Worm (Caenorhabditis elegans) whole organism, late embryonic: ENCODE measurements around the gene ain-1.
A peak's percentile ranks its signal among the peaks of the same experiment; 100 is the strongest.

Experiments used
- C08G9.2 ChIP-seq: sonication (generic microtip); optimal IDR thresholded peaks from 2 replicates; lab custom pipeline; 2016; ENCODE audit warnings: mild to moderate bottlenecking, missing genetic modification characterization, moderate library complexity, missing compliant biosample characterization
- C38D4.7 ChIP-seq: fragments of 200-800 bp; sonication (Bioruptor generic); optimal IDR thresholded peaks from 2 replicates; lab custom pipeline; 2018; ENCODE audit warnings: mild to moderate bottlenecking, missing genetic modification characterization, moderate library complexity, missing compliant biosample characterization
- F13H6.1 ChIP-seq: sonication (generic microtip); optimal IDR thresholded peaks from 2 replicates; lab custom pipeline; 2016; ENCODE audit warnings: missing genetic modification characterization, missing compliant biosample characterization
- K02D7.2 ChIP-seq: sonication (generic microtip); optimal IDR thresholded peaks from 2 replicates; lab custom pipeline; 2017; ENCODE audit warnings: mild to moderate bottlenecking, missing genetic modification characterization, missing compliant biosample characterization
- K09A11.1 ChIP-seq: sonication (generic microtip); optimal IDR thresholded peaks from 2 replicates; lab custom pipeline; 2017; ENCODE audit warnings: antibody characterized with exemption, mild to moderate bottlenecking, missing genetic modification characterization, missing compliant biosample characterization; ENCODE audit not compliant: insufficient read depth
- T23F11.4 ChIP-seq: fragments of 200-800 bp; sonication (Bioruptor generic); optimal IDR thresholded peaks from 2 replicates; lab custom pipeline; 2018; ENCODE audit warnings: mild to moderate bottlenecking, missing genetic modification characterization, missing compliant biosample characterization
- ahr-1 ChIP-seq: sonication (generic microtip); optimal IDR thresholded peaks from 2 replicates; lab custom pipeline; 2016; ENCODE audit warnings: missing genetic modification characterization, missing compliant biosample characterization
- ceh-14 ChIP-seq: sonication (generic microtip); optimal IDR thresholded peaks from 2 replicates; lab custom pipeline; 2016; ENCODE audit warnings: missing genotype, missing genetic modification characterization, missing compliant biosample characterization
- ceh-18 ChIP-seq: sonication (generic microtip); optimal IDR thresholded peaks from 2 replicates; lab custom pipeline; 2016; ENCODE audit warnings: missing genetic modification characterization, missing compliant biosample characterization
- ceh-22 ChIP-seq: sonication (generic microtip); optimal IDR thresholded peaks from 2 replicates; lab custom pipeline; 2017; ENCODE audit warnings: missing biosample characterization, missing genetic modification characterization
- ceh-30 ChIP-seq: fragments of 150-350 bp; optimal IDR thresholded peaks from 2 replicates; lab custom pipeline; 2014; ENCODE audit warnings: missing biosample characterization, missing genetic modification characterization
- ceh-31 ChIP-seq: sonication (generic microtip); optimal IDR thresholded peaks from 2 replicates; lab custom pipeline; 2016; ENCODE audit warnings: missing genetic modification characterization, missing compliant biosample characterization
- ceh-34 ChIP-seq: sonication (generic microtip); optimal IDR thresholded peaks from 2 replicates; lab custom pipeline; 2016; ENCODE audit warnings: mild to moderate bottlenecking, missing genetic modification characterization, missing compliant biosample characterization
- ceh-6 ChIP-seq: fragments of 200-800 bp; sonication (Bioruptor generic); optimal IDR thresholded peaks from 2 replicates; lab custom pipeline; 2018; ENCODE audit warnings: mild to moderate bottlenecking, missing genetic modification characterization, missing compliant biosample characterization
- ceh-9 ChIP-seq: sonication (generic microtip); optimal IDR thresholded peaks from 2 replicates; lab custom pipeline; 2016; ENCODE audit warnings: mild to moderate bottlenecking, missing genetic modification characterization, inconsistent platforms, missing compliant biosample characterization
- che-1 ChIP-seq: sonication (generic microtip); optimal IDR thresholded peaks from 2 replicates; lab custom pipeline; 2016; ENCODE audit warnings: mild to moderate bottlenecking, missing genetic modification characterization, missing compliant biosample characterization
- dmd-4 ChIP-seq: sonication (generic microtip); optimal IDR thresholded peaks from 2 replicates; lab custom pipeline; 2016; ENCODE audit warnings: borderline replicate concordance, missing genetic modification characterization, missing compliant biosample characterization
- dve-1 ChIP-seq: sonication (generic microtip); optimal IDR thresholded peaks from 2 replicates; lab custom pipeline; 2017; ENCODE audit warnings: antibody characterized with exemption, mild to moderate bottlenecking, missing genetic modification characterization, missing compliant biosample characterization
- elt-2 ChIP-seq: sonication (generic microtip); optimal IDR thresholded peaks from 2 replicates; lab custom pipeline; 2016; ENCODE audit warnings: missing genetic modification reagents, missing genetic modification characterization, missing compliant biosample characterization
- elt-4 ChIP-seq: sonication (generic microtip); optimal IDR thresholded peaks from 2 replicates; lab custom pipeline; 2016; ENCODE audit warnings: missing genetic modification characterization, missing compliant biosample characterization
- ets-4 ChIP-seq: sonication (generic microtip); optimal IDR thresholded peaks from 2 replicates; lab custom pipeline; 2016; ENCODE audit warnings: missing genetic modification characterization, missing compliant biosample characterization
- eyg-1 ChIP-seq: sonication (generic microtip); optimal IDR thresholded peaks from 2 replicates; lab custom pipeline; 2016; ENCODE audit warnings: missing genotype, missing genetic modification characterization, missing compliant biosample characterization
- fkh-10 ChIP-seq: fragments of 150-350 bp; optimal IDR thresholded peaks from 2 replicates; lab custom pipeline; 2014; ENCODE audit warnings: missing biosample characterization, missing genetic modification reagents, missing genetic modification characterization
- gmeb-2 ChIP-seq: sonication (generic microtip); optimal IDR thresholded peaks from 2 replicates; lab custom pipeline; 2016; ENCODE audit warnings: missing genetic modification characterization, inconsistent platforms, missing compliant biosample characterization
- hlh-13 ChIP-seq: fragments of 200-800 bp; sonication (Bioruptor generic); optimal IDR thresholded peaks from 2 replicates; lab custom pipeline; 2018; ENCODE audit warnings: mild to moderate bottlenecking, missing genetic modification characterization, missing compliant biosample characterization
- hlh-15 ChIP-seq: sonication (generic microtip); optimal IDR thresholded peaks from 2 replicates; lab custom pipeline; 2016; ENCODE audit warnings: missing genetic modification characterization, missing compliant biosample characterization
- hlh-30 ChIP-seq: sonication (generic microtip); optimal IDR thresholded peaks from 2 replicates; lab custom pipeline; 2017; ENCODE audit warnings: antibody characterized with exemption, missing genetic modification characterization, missing compliant biosample characterization; ENCODE audit not compliant: insufficient read depth
- hlh-6 ChIP-seq: sonication (generic microtip); optimal IDR thresholded peaks from 2 replicates; lab custom pipeline; 2016; ENCODE audit warnings: missing genotype, missing genetic modification characterization, missing compliant biosample characterization
- lin-11 ChIP-seq: fragments of 200-800 bp; sonication (Bioruptor generic); optimal IDR thresholded peaks from 2 replicates; lab custom pipeline; 2018; ENCODE audit warnings: mild to moderate bottlenecking, missing genetic modification characterization, missing compliant biosample characterization
- madf-2 ChIP-seq: sonication (generic microtip); optimal IDR thresholded peaks from 2 replicates; lab custom pipeline; 2017; ENCODE audit warnings: missing genetic modification characterization, missing compliant biosample characterization
- mec-3 ChIP-seq: sonication (generic microtip); optimal IDR thresholded peaks from 2 replicates; lab custom pipeline; 2016; ENCODE audit warnings: borderline replicate concordance, missing genetic modification characterization, missing compliant biosample characterization
- nhr-11 ChIP-seq: fragments of 150-350 bp; optimal IDR thresholded peaks from 2 replicates; lab custom pipeline; 2014; ENCODE audit warnings: missing biosample characterization, missing genetic modification characterization
- nhr-232 ChIP-seq: sonication (generic microtip); optimal IDR thresholded peaks from 2 replicates; lab custom pipeline; 2016; ENCODE audit warnings: missing genetic modification characterization, missing compliant biosample characterization
- npax-4 ChIP-seq: sonication (generic microtip); optimal IDR thresholded peaks from 2 replicates; lab custom pipeline; 2016; ENCODE audit warnings: missing genetic modification characterization, missing compliant biosample characterization
- odd-2 ChIP-seq: sonication (generic microtip); optimal IDR thresholded peaks from 2 replicates; lab custom pipeline; 2017; ENCODE audit warnings: antibody characterized with exemption, mild to moderate bottlenecking, missing genetic modification characterization, missing compliant biosample characterization
- pat-9 ChIP-seq: fragments of 200-800 bp; sonication (Bioruptor generic); optimal IDR thresholded peaks from 2 replicates; lab custom pipeline; 2018; ENCODE audit warnings: mild to moderate bottlenecking, missing genetic modification characterization, moderate library complexity, missing compliant biosample characterization
- pax-1 ChIP-seq: fragments of 150-350 bp; optimal IDR thresholded peaks from 2 replicates; lab custom pipeline; 2014; ENCODE audit warnings: missing biosample characterization, missing genetic modification characterization
- pha-4 ChIP-seq: fragments of 150-350 bp; optimal IDR thresholded peaks from 2 replicates; lab custom pipeline; 2018; ENCODE audit warnings: missing biosample characterization, missing genetic modification reagents, missing genetic modification characterization
- pqm-1 ChIP-seq: sonication (generic microtip); optimal IDR thresholded peaks from 2 replicates; lab custom pipeline; 2016; ENCODE audit warnings: missing genetic modification characterization, missing compliant biosample characterization
- pros-1 ChIP-seq: fragments of 150-350 bp; optimal IDR thresholded peaks from 2 replicates; lab custom pipeline; 2014; ENCODE audit warnings: missing biosample characterization, missing genetic modification reagents, missing genetic modification characterization
- ref-2 ChIP-seq: sonication (generic microtip); optimal IDR thresholded peaks from 2 replicates; lab custom pipeline; 2016; ENCODE audit warnings: missing genetic modification characterization, missing compliant biosample characterization
- rnt-1 ChIP-seq: sonication (generic microtip); optimal IDR thresholded peaks from 2 replicates; lab custom pipeline; 2016; ENCODE audit warnings: missing genetic modification characterization, missing compliant biosample characterization
- sdc-2 ChIP-seq: sonication (generic microtip); optimal IDR thresholded peaks from 2 replicates; lab custom pipeline; 2016; ENCODE audit warnings: missing genotype, missing genetic modification characterization, missing compliant biosample characterization
- sox-2 ChIP-seq: fragments of 200-800 bp; sonication (Bioruptor generic); IDR thresholded peaks from 2 replicates; pipeline ENCODE4 v1.3.6; 2022; ENCODE audit warnings: missing genetic modification reagents, missing genetic modification characterization, missing compliant biosample characterization
- sox-4 ChIP-seq: sonication (generic microtip); optimal IDR thresholded peaks from 2 replicates; lab custom pipeline; 2017; ENCODE audit warnings: mild to moderate bottlenecking, missing genetic modification characterization, inconsistent platforms, missing compliant biosample characterization
- syd-9 ChIP-seq: sonication (generic microtip); optimal IDR thresholded peaks from 2 replicates; lab custom pipeline; 2016; ENCODE audit warnings: mild to moderate bottlenecking, missing genetic modification characterization, moderate library complexity, missing compliant biosample characterization
- tbx-2 ChIP-seq: sonication (generic microtip); optimal IDR thresholded peaks from 2 replicates; lab custom pipeline; 2016; ENCODE audit warnings: missing genetic modification characterization, missing compliant biosample characterization
- unc-55 ChIP-seq: sonication (generic microtip); optimal IDR thresholded peaks from 2 replicates; lab custom pipeline; 2017; ENCODE audit warnings: missing biosample characterization, missing genetic modification reagents, missing genetic modification characterization
- zip-5 ChIP-seq: sonication (generic microtip); optimal IDR thresholded peaks from 2 replicates; lab custom pipeline; 2016; ENCODE audit warnings: missing genetic modification characterization, missing compliant biosample characterization
- ztf-16 ChIP-seq: sonication (generic microtip); optimal IDR thresholded peaks from 2 replicates; lab custom pipeline; 2017; ENCODE audit warnings: missing genetic modification characterization, missing compliant biosample characterization

Gene ain-1

ce11 chrX:16634103-16634502, 20.9 kb downstream of the ain-1 start:
- TF ChIP-seq F13H6.1 (no peak), ceh-31 (tag; lab: Kevin White, UChicago) (no peak), K02D7.2 (tag; lab: Kevin White, UChicago) (no peak), dmd-4 (no peak), sdc-2 (no peak), hlh-30 (tag; lab: Kevin White, UChicago) (no peak), syd-9 (no peak), nhr-232 (tag; lab: Kevin White, UChicago) (no peak), hlh-15 (tag; lab: Kevin White, UChicago) (no peak), odd-2 (tag; lab: Kevin White, UChicago) (no peak), che-1 (tag; lab: Kevin White, UChicago) (no peak), C08G9.2 (no peak)

ce11 chrX:16634708-16635107, 21.5 kb downstream of the ain-1 start:
- TF ChIP-seq hlh-13, result peak; percentile 91
- peak; percentile 42 for TF ChIP-seq ets-4 (tag; lab: Kevin White, UChicago)
- peak; percentile 80 for TF ChIP-seq K09A11.1 (tag; lab: Kevin White, UChicago)
- TF ChIP-seq gmeb-2 (tag; lab: Kevin White, UChicago), result peak; percentile 95
- peak; percentile 93 for TF ChIP-seq K02D7.2 (tag; lab: Kevin White, UChicago)
- TF ChIP-seq fkh-10 (GFP tag; lab: Kevin White, UChicago), result no peak
- peak; percentile 68 for TF ChIP-seq ceh-22 (tag; lab: Kevin White, UChicago)
- TF ChIP-seq pha-4 (tag; lab: Kevin White, UChicago), result no peak
- peak; percentile 91 for TF ChIP-seq T23F11.4 (GFP tag; lab: Kevin White, UChicago)
- TF ChIP-seq zip-5 (tag; lab: Kevin White, UChicago), result peak; percentile 67
- peak; percentile 90 for TF ChIP-seq dmd-4
- TF ChIP-seq ahr-1 (tag; lab: Kevin White, UChicago), result peak; percentile 73
- peak; percentile 93 for TF ChIP-seq tbx-2 (tag; lab: Kevin White, UChicago)
- TF ChIP-seq dve-1, result peak; percentile 92
- peak; percentile 90 for TF ChIP-seq F13H6.1
- TF ChIP-seq pros-1, result peak; percentile 54
- peak; percentile 48 for TF ChIP-seq hlh-30 (tag; lab: Kevin White, UChicago)
- TF ChIP-seq unc-55, result peak; percentile 33
- peak; percentile 94 for TF ChIP-seq eyg-1
- TF ChIP-seq ztf-16, result peak; percentile 91
- TF ChIP-seq npax-4 (tag; lab: Kevin White, UChicago), result peak; percentile 90
- peak; percentile 89 for TF ChIP-seq pat-9 (tag; lab: Kevin White, UChicago)
- peak; percentile 97 for TF ChIP-seq elt-2
- TF ChIP-seq ceh-31 (tag; lab: Kevin White, UChicago), result peak; percentile 88
- TF ChIP-seq mec-3, result peak; percentile 4
- no peak for TF ChIP-seq pax-1 (tag; lab: Kevin White, UChicago)
- TF ChIP-seq sox-4, result peak; percentile 95
- TF ChIP-seq ceh-18 (tag; lab: Kevin White, UChicago), result peak; percentile 86
- TF ChIP-seq sox-2 (GFP tag; lab: Robert Waterston, UW), result peak; percentile 89
- peak; percentile 90 for TF ChIP-seq ceh-6 (GFP tag; lab: Kevin White, UChicago)
- TF ChIP-seq ceh-14 (tag; lab: Kevin White, UChicago), result peak; percentile 91
- TF ChIP-seq rnt-1, result peak; percentile 91
- TF ChIP-seq madf-2 (tag; lab: Kevin White, UChicago), result peak; percentile 90
- TF ChIP-seq pqm-1 (tag; lab: Kevin White, UChicago), result peak; percentile 68
- no peak for TF ChIP-seq ceh-30
- TF ChIP-seq odd-2 (tag; lab: Kevin White, UChicago), result peak; percentile 67
- TF ChIP-seq syd-9, result peak; percentile 83
- TF ChIP-seq sdc-2, result peak; percentile 95
- TF ChIP-seq ref-2 (tag; lab: Kevin White, UChicago), result peak; percentile 88
- peak; percentile 87 for TF ChIP-seq C38D4.7 (GFP tag; lab: Kevin White, UChicago)
- peak; percentile 76 for TF ChIP-seq ceh-9
- peak; percentile 87 for TF ChIP-seq lin-11 (tag; lab: Kevin White, UChicago)
- TF ChIP-seq hlh-6 (tag; lab: Kevin White, UChicago), result peak; percentile 94
- peak; percentile 95 for TF ChIP-seq ceh-34 (tag; lab: Kevin White, UChicago)
- peak; percentile 89 for TF ChIP-seq che-1 (tag; lab: Kevin White, UChicago)
- TF ChIP-seq elt-4 (tag; lab: Kevin White, UChicago), result no peak
- TF ChIP-seq nhr-11 (tag; lab: Kevin White, UChicago), result no peak
